Fruit fly (Drosophila melanogaster) whole organism, wandering third instar larva: Measurements from ENCODE around the gene 7B2.
A peak's percentile ranks its signal among the peaks of the same experiment; 100 is the strongest.

Experiments
- Abd-B ChIP-seq: fragments of >200 bp; optimal IDR thresholded peaks from 2 replicates; lab custom pipeline; 2017; ENCODE audit warnings: missing biosample characterization, missing genetic modification characterization
- CG32264 ChIP-seq: fragments of 200-800 bp; sonication (Bioruptor generic); optimal IDR thresholded peaks from 2 replicates; lab custom pipeline; 2016; ENCODE audit warnings: missing biosample characterization, missing genetic modification characterization
- CG9705 ChIP-seq: fragments of 200-800 bp; sonication (Bioruptor generic); optimal IDR thresholded peaks from 2 replicates; lab custom pipeline; 2018; ENCODE audit warnings: missing biosample characterization, mild to moderate bottlenecking, missing genetic modification characterization
- CrebA ChIP-seq: fragments of 200-800 bp; sonication (Bioruptor generic); optimal IDR thresholded peaks from 2 replicates; lab custom pipeline; 2016; ENCODE audit warnings: missing biosample characterization, mild to moderate bottlenecking, missing genetic modification characterization, borderline replicate concordance
- Dfd ChIP-seq: fragments of >200 bp; optimal IDR thresholded peaks from 2 replicates; lab custom pipeline; 2017; ENCODE audit warnings: missing biosample characterization, missing genetic modification characterization
- Dif ChIP-seq: fragments of 200-275, 200-300 bp; sonication (Bioruptor generic); optimal IDR thresholded peaks from 2 replicates; lab custom pipeline; 2018; ENCODE audit warnings: missing biosample characterization, missing genetic modification characterization; ENCODE audit not compliant: partially characterized antibody
- GATAd ChIP-seq: sonication (Bioruptor generic); optimal IDR thresholded peaks from 2 replicates; lab custom pipeline; 2016; ENCODE audit warnings: missing biosample characterization, missing genetic modification characterization
- HLH106 ChIP-seq: fragments of 200-800 bp; optimal IDR thresholded peaks from 3 replicates; lab custom pipeline; 2019; ENCODE audit warnings: missing biosample characterization, mild to moderate bottlenecking, missing genetic modification characterization, moderate library complexity
- Hnf4 ChIP-seq: fragments of 200-800 bp; sonication (Bioruptor generic); optimal IDR thresholded peaks from 2 replicates; lab custom pipeline; 2016; ENCODE audit warnings: missing biosample characterization, mild to moderate bottlenecking, missing genetic modification characterization
- Hr78 ChIP-seq: fragments of >200 bp; optimal IDR thresholded peaks from 2 replicates; lab custom pipeline; 2017; ENCODE audit warnings: missing biosample characterization, missing genetic modification characterization
- Hr83 ChIP-seq: fragments of 200-300 bp; sonication (Bioruptor generic); optimal IDR thresholded peaks from 2 replicates; lab custom pipeline; 2016; ENCODE audit warnings: missing biosample characterization, mild to moderate bottlenecking, missing genetic modification characterization, moderate library complexity; ENCODE audit not compliant: poor library complexity, severe bottlenecking
- Jra ChIP-seq: sonication (Bioruptor generic); optimal IDR thresholded peaks from 2 replicates; lab custom pipeline; 2016; ENCODE audit warnings: missing biosample characterization, missing genetic modification characterization
- Mio ChIP-seq: sonication (Bioruptor generic); optimal IDR thresholded peaks from 2 replicates; lab custom pipeline; 2016; ENCODE audit warnings: missing biosample characterization, missing genetic modification characterization
- Myc ChIP-seq: fragments of >200 bp; optimal IDR thresholded peaks from 2 replicates; lab custom pipeline; 2017
- N ChIP-seq: fragments of >200 bp; optimal IDR thresholded peaks from 2 replicates; lab custom pipeline; 2018; ENCODE audit warnings: missing biosample characterization, missing external identifiers, missing genetic modification characterization
- OdsH ChIP-seq: fragments of 200-800 bp; sonication (Bioruptor generic); optimal IDR thresholded peaks from 2 replicates; lab custom pipeline; 2016; ENCODE audit warnings: missing biosample characterization, mild to moderate bottlenecking, missing genetic modification characterization
- Rel ChIP-seq, 2 experiments: fragments of 200-800 bp; sonication (Bioruptor generic) in 1 of 2; optimal IDR thresholded peaks; 2 replicates in 1 of 2; 3 replicates in 1 of 2; lab custom pipeline; 2016 to 2019; ENCODE audit warnings: mild to moderate bottlenecking in 2 of 2, missing biosample characterization in 2 of 2, missing genetic modification characterization in 2 of 2, moderate library complexity in 1 of 2
- Sp1 ChIP-seq: fragments of 200-800 bp; sonication (Bioruptor generic); optimal IDR thresholded peaks from 3 replicates; lab custom pipeline; 2019; ENCODE audit warnings: missing biosample characterization, mild to moderate bottlenecking, missing genetic modification characterization, moderate library complexity
- Vsx2 ChIP-seq: fragments of 200-300, 225-300 bp; sonication (Bioruptor generic); optimal IDR thresholded peaks from 2 replicates; lab custom pipeline; 2018; ENCODE audit warnings: missing biosample characterization, missing genetic modification characterization; ENCODE audit not compliant: partially characterized antibody
- br ChIP-seq: fragments of 200-800 bp; sonication (Bioruptor generic); optimal IDR thresholded peaks from 2 replicates; lab custom pipeline; 2016; ENCODE audit warnings: missing biosample characterization, missing genetic modification characterization
- brk ChIP-seq: fragments of 200-800 bp; sonication (Bioruptor generic); optimal IDR thresholded peaks from 2 replicates; lab custom pipeline; 2016; ENCODE audit warnings: missing biosample characterization, mild to moderate bottlenecking, missing genetic modification characterization
- dl ChIP-seq, 2 experiments: fragments of 175-275, 200-275 bp in 1 of 2; fragments of 200-275 bp in 1 of 2; sonication (Bioruptor generic); optimal IDR thresholded peaks; lab custom pipeline; 2018; ENCODE audit warnings: mild to moderate bottlenecking in 2 of 2, missing biosample characterization in 2 of 2, missing genetic modification characterization in 2 of 2, moderate library complexity in 2 of 2; ENCODE audit not compliant: partially characterized antibody in 2 of 2, insufficient read depth in 1 of 2
- dmrt93B ChIP-seq: fragments of 200-800 bp; sonication (Bioruptor generic); optimal IDR thresholded peaks from 2 replicates; lab custom pipeline; 2018; ENCODE audit warnings: missing biosample characterization, mild to moderate bottlenecking, missing genetic modification characterization
- dsf ChIP-seq: sonication (Bioruptor generic); optimal IDR thresholded peaks from 2 replicates; lab custom pipeline; 2016; ENCODE audit warnings: missing biosample characterization, missing genetic modification characterization, borderline replicate concordance
- ey ChIP-seq: fragments of 200-800 bp; sonication (Bioruptor generic); optimal IDR thresholded peaks from 2 replicates; lab custom pipeline; 2016; ENCODE audit warnings: missing biosample characterization, missing genetic modification characterization
- foxo ChIP-seq, 2 experiments: fragments of 200-800 bp; sonication (Bioruptor generic); optimal IDR thresholded peaks; 2 replicates in 1 of 2; 3 replicates in 1 of 2; lab custom pipeline; 2016 to 2017; ENCODE audit warnings: missing biosample characterization in 2 of 2, missing genetic modification characterization in 2 of 2
- fru ChIP-seq: fragments of 200-800 bp; sonication (Bioruptor generic); optimal IDR thresholded peaks from 3 replicates; lab custom pipeline; 2016; ENCODE audit warnings: missing biosample characterization, mild to moderate bottlenecking, missing genetic modification characterization
- h ChIP-seq: fragments of 200-800 bp; sonication (Bioruptor generic); optimal IDR thresholded peaks from 3 replicates; lab custom pipeline; 2016; ENCODE audit warnings: missing biosample characterization, mild to moderate bottlenecking, missing genetic modification characterization
- jim ChIP-seq: fragments of 175-275, 200-325 bp; sonication (Bioruptor generic); optimal IDR thresholded peaks from 2 replicates; lab custom pipeline; 2016; ENCODE audit warnings: missing biosample characterization, mild to moderate bottlenecking, missing genetic modification characterization
- lola ChIP-seq: fragments of >200 bp; optimal IDR thresholded peaks from 2 replicates; lab custom pipeline; 2017; ENCODE audit warnings: missing biosample characterization, missing genetic modification characterization
- pan ChIP-seq: fragments of >200 bp; optimal IDR thresholded peaks from 2 replicates; lab custom pipeline; 2017
- psq ChIP-seq: fragments of 200-800 bp; sonication (Bioruptor generic); optimal IDR thresholded peaks from 3 replicates; lab custom pipeline; 2017; ENCODE audit warnings: missing biosample characterization, mild to moderate bottlenecking, missing genetic modification characterization, moderate library complexity
- rgr ChIP-seq: fragments of 200-800 bp; sonication (Bioruptor generic); optimal IDR thresholded peaks from 3 replicates; lab custom pipeline; 2016; ENCODE audit warnings: missing biosample characterization, mild to moderate bottlenecking, missing genetic modification characterization
- sage ChIP-seq: fragments of 200-800 bp; sonication (Bioruptor generic); optimal IDR thresholded peaks from 2 replicates; lab custom pipeline; 2016; ENCODE audit warnings: missing biosample characterization, mild to moderate bottlenecking, missing genetic modification characterization
- sv ChIP-seq: fragments of 200-800 bp; sonication (Bioruptor generic); optimal IDR thresholded peaks from 3 replicates; lab custom pipeline; 2016; ENCODE audit warnings: missing biosample characterization, missing genetic modification characterization
- tai ChIP-seq: sonication (Bioruptor generic); optimal IDR thresholded peaks from 2 replicates; lab custom pipeline; 2016; ENCODE audit warnings: missing biosample characterization, missing genetic modification characterization
- usp ChIP-seq: fragments of >200 bp; optimal IDR thresholded peaks from 2 replicates; lab custom pipeline; 2017; ENCODE audit warnings: missing biosample characterization, missing genetic modification characterization
- woc ChIP-seq: sonication (Bioruptor generic); optimal IDR thresholded peaks from 2 replicates; lab custom pipeline; 2016; ENCODE audit warnings: missing biosample characterization, mild to moderate bottlenecking, missing genetic modification characterization

7B2 gene

DNA sequence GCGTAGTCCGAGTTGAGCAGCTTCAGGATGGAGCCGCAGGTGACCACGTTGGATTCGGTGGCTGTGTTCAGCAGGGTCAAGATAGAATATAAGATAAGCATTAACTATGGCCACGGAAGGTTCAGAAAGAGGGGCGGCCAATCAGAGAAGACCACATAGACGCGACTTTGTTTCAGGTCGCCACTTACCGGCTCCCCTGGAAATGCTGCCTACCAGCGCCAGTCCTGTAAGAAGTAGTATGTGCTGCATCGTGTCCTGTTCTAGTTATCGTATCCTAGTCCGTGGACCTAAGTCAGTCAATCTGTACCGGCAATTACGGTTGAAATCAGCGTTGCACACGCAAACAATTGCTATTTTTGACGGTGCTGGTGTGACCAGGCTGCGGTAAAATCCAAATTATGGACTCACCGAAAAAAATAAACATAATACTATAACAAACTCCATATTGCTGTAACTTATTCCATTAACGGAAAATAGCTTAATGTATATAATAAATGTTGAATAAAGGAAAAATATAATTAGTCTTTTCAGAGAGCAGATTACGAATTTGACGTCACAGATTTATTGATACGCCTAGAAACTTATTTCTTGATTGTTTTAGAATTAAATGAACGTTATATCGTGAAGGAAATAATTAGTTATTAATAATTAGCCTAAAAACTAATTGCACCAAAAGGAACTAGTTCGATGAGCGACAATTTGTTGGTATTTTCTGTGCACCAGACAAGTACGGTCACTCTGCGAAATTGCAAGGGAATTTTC is 22.0 kb upstream of the 7B2 start, which contains the start of the genes CG11999 and CG1161:
TSS of gene CG11999 (minus strand) at position 375 of the 762 bp plus-strand sequence.
TSS of gene CG1161 (plus strand) at position 720 of the 762 bp plus-strand sequence.
- TF ChIP-seq brk (GFP tag; lab: Kevin White, UChicago) (no peak), dmrt93B (GFP tag; lab: Kevin White, UChicago) (no peak), dsf (GFP tag; lab: Kevin White, UChicago) (no peak), Hnf4 (GFP tag; lab: Kevin White, UChicago) (no peak), HLH106 (tag; lab: Kevin White, UChicago) (no peak), usp (GFP tag; lab: Kevin White, UChicago) (no peak), Mio (GFP tag; lab: Kevin White, UChicago) (no peak), OdsH (GFP tag; lab: Kevin White, UChicago) (peak; percentile 12), Rel (GFP tag; optimal IDR thresholded peaks at IDR 0.05; lab: Kevin White, UChicago) (no peak), Rel (tag; optimal IDR thresholded peaks at IDR 0.05; lab: Kevin White, UChicago) (peak; percentile 77), Dfd (GFP tag; lab: Kevin White, UChicago) (no peak), pan (no peak), Sp1 (GFP tag; lab: Kevin White, UChicago) (no peak), Abd-B (GFP tag; lab: Kevin White, UChicago) (no peak), lola (GFP tag; lab: Kevin White, UChicago) (no peak), tai (GFP tag; lab: Kevin White, UChicago) (no peak), woc (GFP tag; lab: Kevin White, UChicago) (peak; percentile 49), Hr83 (GFP tag; lab: Kevin White, UChicago) (no peak), GATAd (GFP tag; lab: Kevin White, UChicago) (no peak), fru (GFP tag; lab: Kevin White, UChicago) (peak; percentile 11), Hr78 (GFP tag; lab: Kevin White, UChicago) (no peak), Myc (lab: Kevin White, UChicago) (no peak), foxo (GFP tag; optimal IDR thresholded peaks at IDR 0.05; lab: Kevin White, UChicago) (peak in 1 of 2 experiments; percentile 33), jim (no peak), psq (GFP tag; lab: Kevin White, UChicago) (no peak), ey (GFP tag; lab: Kevin White, UChicago) (no peak), CG32264 (GFP tag; lab: Kevin White, UChicago) (no peak), h (GFP tag; lab: Kevin White, UChicago) (peak; percentile 6), dl (GFP tag; optimal IDR thresholded peaks at IDR 0.05; lab: Kevin White, UChicago; ENCODE audit: insufficient read depth in 1 of 2, partially characterized antibody in 2 of 2) (no peak), rgr (peak; percentile 16), N (GFP tag; lab: Kevin White, UChicago) (no peak), Jra (GFP tag; lab: Kevin White, UChicago) (no peak), sage (no peak), CG9705 (GFP tag; lab: Kevin White, UChicago) (no peak), br (GFP tag; lab: Kevin White, UChicago) (no peak), CrebA (GFP tag; lab: Kevin White, UChicago) (no peak), Vsx2 (GFP tag; lab: Kevin White, UChicago) (peak; percentile 69), Dif (GFP tag; lab: Kevin White, UChicago) (no peak), sv (GFP tag; lab: Kevin White, UChicago) (no peak)

DNA sequence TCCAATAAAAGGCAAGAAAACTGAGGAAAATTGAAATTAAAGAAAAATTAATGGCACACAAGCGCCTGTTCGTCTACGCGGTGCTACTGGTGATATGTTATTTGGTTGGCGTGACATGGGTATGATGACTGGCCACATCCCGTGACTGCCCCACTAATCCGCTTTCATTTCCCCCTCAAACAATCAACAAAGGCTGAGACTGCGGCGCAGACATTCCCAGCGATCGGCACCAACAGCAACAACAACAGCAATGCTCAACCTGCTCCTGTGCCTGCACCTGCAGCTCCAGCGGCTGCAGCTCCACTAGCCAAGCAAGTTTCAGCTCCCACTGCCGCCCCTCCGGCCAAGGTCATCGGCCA is 21.5 kb upstream of the 7B2 start:
- TF ChIP-seq jim (no peak), sv (GFP tag; lab: Kevin White, UChicago) (no peak), CG9705 (GFP tag; lab: Kevin White, UChicago) (no peak), CrebA (GFP tag; lab: Kevin White, UChicago) (no peak), woc (GFP tag; lab: Kevin White, UChicago) (no peak), sage (no peak), brk (GFP tag; lab: Kevin White, UChicago) (no peak), dl (GFP tag; optimal IDR thresholded peaks at IDR 0.05; lab: Kevin White, UChicago; ENCODE audit: insufficient read depth in 1 of 2, partially characterized antibody in 2 of 2) (no peak), Rel (GFP tag; optimal IDR thresholded peaks at IDR 0.05; lab: Kevin White, UChicago) (no peak), Rel (tag; optimal IDR thresholded peaks at IDR 0.05; lab: Kevin White, UChicago) (no peak), Hr78 (GFP tag; lab: Kevin White, UChicago) (no peak), foxo (GFP tag; optimal IDR thresholded peaks at IDR 0.05; lab: Kevin White, UChicago) (no peak), Jra (GFP tag; lab: Kevin White, UChicago) (no peak), Hnf4 (GFP tag; lab: Kevin White, UChicago) (no peak), Dfd (GFP tag; lab: Kevin White, UChicago) (no peak), pan (no peak), h (GFP tag; lab: Kevin White, UChicago) (no peak), Myc (lab: Kevin White, UChicago) (no peak), lola (GFP tag; lab: Kevin White, UChicago) (no peak), Vsx2 (GFP tag; lab: Kevin White, UChicago) (no peak)
- TF ChIP-seq, all 38 proteins: peak for 0
